Worm (Caenorhabditis elegans) whole organism, midembryonic: Measurements from ENCODE around the gene K02A6.1.
A peak's percentile ranks its signal among the peaks of the same experiment; 100 is the strongest.

ENCODE experiments used
- T22C8.4 ChIP-seq: fragments of 200-800 bp; sonication (Bioruptor generic); IDR thresholded peaks from 2 replicates; pipeline ENCODE4 v1.3.6; 2022; ENCODE audit warnings: missing genetic modification characterization, missing compliant biosample characterization
- cog-1 ChIP-seq: sonication (generic microtip); optimal IDR thresholded peaks from 2 replicates; lab custom pipeline; 2016; ENCODE audit warnings: missing genetic modification characterization, missing compliant biosample characterization
- flt-1 ChIP-seq: fragments of 200-800 bp; sonication (Bioruptor generic); IDR thresholded peaks from 2 replicates; pipeline ENCODE4 v1.3.6; 2022; ENCODE audit warnings: missing genetic modification characterization, missing compliant biosample characterization
- klf-2 ChIP-seq: fragments of 200-800 bp; sonication (Bioruptor generic); conservative IDR thresholded peaks from 2 replicates; pipeline ENCODE4 v1.3.6; 2022; ENCODE audit warnings: missing genetic modification reagents, missing genetic modification characterization, missing compliant biosample characterization
- med-1 ChIP-seq: sonication (generic microtip); optimal IDR thresholded peaks from 2 replicates; lab custom pipeline; 2017; ENCODE audit warnings: missing genetic modification characterization, mild to moderate bottlenecking, missing compliant biosample characterization, antibody characterized with exemption, missing genetic modification reagents; ENCODE audit not compliant: insufficient read depth
- ref-1 ChIP-seq: fragments of 200-800 bp; sonication (Bioruptor generic); conservative IDR thresholded peaks from 2 replicates; pipeline ENCODE4 v1.3.6; 2022; ENCODE audit warnings: missing genetic modification reagents, missing genetic modification characterization, missing compliant biosample characterization
- tab-1 ChIP-seq: fragments of 200-800 bp; sonication (Bioruptor generic); IDR thresholded peaks from 2 replicates; pipeline ENCODE4 v1.3.6; 2022; ENCODE audit warnings: missing genetic modification characterization, missing compliant biosample characterization
- ztf-23 ChIP-seq: fragments of 200-800 bp; sonication (Bioruptor generic); IDR thresholded peaks from 2 replicates; pipeline ENCODE4 v1.3.6; 2022; ENCODE audit warnings: missing genetic modification reagents, missing genetic modification characterization, missing compliant biosample characterization
- ztf-29 ChIP-seq: fragments of 200-800 bp; sonication (Bioruptor generic); IDR thresholded peaks from 2 replicates; pipeline ENCODE4 v1.3.6; 2022; ENCODE audit warnings: missing genetic modification reagents, missing genetic modification characterization, missing compliant biosample characterization

K02A6.1 gene

ce11 chrX:8205919-8206318, 13.6 kb upstream of the K02A6.1 start:
- TF ChIP-seq tab-1 (no peak), ztf-29 (no peak), ref-1 (no peak)

ce11 chrX:8210999-8211398, 8.5 kb upstream of the K02A6.1 start, which contains the start of gene cdd-1:
Gene cdd-1 (minus strand): TSS chrX:8211149.
- TF ChIP-seq med-1 (GFP tag; lab: Kevin White, UChicago) (no peak), klf-2 (no peak), ztf-29 (no peak), flt-1 (GFP tag; lab: Robert Waterston, UW) (no peak)

ce11 chrX:8214424-8215115, 5.0 kb upstream of the K02A6.1 start, which contains the start of gene C47D2.1:
Gene C47D2.1 (plus strand): TSS chrX:8215065.
- no peak for TF ChIP-seq ztf-23 (GFP tag; lab: Robert Waterston, UW)
- TF ChIP-seq cog-1 (tag; lab: Kevin White, UChicago) = no peak
- no peak for TF ChIP-seq flt-1 (GFP tag; lab: Robert Waterston, UW)
- TF ChIP-seq ztf-29 = no peak
- TF ChIP-seq T22C8.4 = no peak
- no peak for TF ChIP-seq ref-1
- no peak for TF ChIP-seq klf-2
- TF ChIP-seq tab-1 = no peak
- TF ChIP-seq med-1 (GFP tag; lab: Kevin White, UChicago) = no peak

ce11 chrX:8216957-8217356, 2.6 kb upstream of the K02A6.1 start:
- TF ChIP-seq ref-1 = no peak
- TF ChIP-seq ztf-29 = no peak
- TF ChIP-seq ztf-23 (GFP tag; lab: Robert Waterston, UW) = no peak
- no peak for TF ChIP-seq tab-1
- TF ChIP-seq T22C8.4 = no peak
- TF ChIP-seq flt-1 (GFP tag; lab: Robert Waterston, UW) = no peak
- no peak for TF ChIP-seq klf-2
- no peak for TF ChIP-seq med-1 (GFP tag; lab: Kevin White, UChicago)
- TF ChIP-seq cog-1 (tag; lab: Kevin White, UChicago) = no peak

ce11 chrX:8218653-8219052, 875 bp upstream of the K02A6.1 start, which contains the start of gene K02A6.4:
Gene K02A6.4 (minus strand): TSS chrX:8218753.
- TF ChIP-seq tab-1 = no peak
- no peak for TF ChIP-seq ztf-23 (GFP tag; lab: Robert Waterston, UW)
- no peak for TF ChIP-seq klf-2
- TF ChIP-seq T22C8.4 = no peak
- no peak for TF ChIP-seq ref-1
- TF ChIP-seq med-1 (GFP tag; lab: Kevin White, UChicago) = no peak
- no peak for TF ChIP-seq cog-1 (tag; lab: Kevin White, UChicago)
- no peak for TF ChIP-seq ztf-29
- TF ChIP-seq flt-1 (GFP tag; lab: Robert Waterston, UW) = no peak

- no peak for TF ChIP-seq klf-2
- TF ChIP-seq tab-1 = no peak
- TF ChIP-seq med-1 (GFP tag; lab: Kevin White, UChicago) = no peak
- TF ChIP-seq T22C8.4 = no peak
- no peak for TF ChIP-seq cog-1 (tag; lab: Kevin White, UChicago)
- TF ChIP-seq ztf-23 (GFP tag; lab: Robert Waterston, UW) = no peak
- TF ChIP-seq ztf-29 = no peak
- TF ChIP-seq ref-1 = no peak
- TF ChIP-seq flt-1 (GFP tag; lab: Robert Waterston, UW) = no peak
Observed at ce11 chrX:8224916-8225315, 5.4 kb downstream of the K02A6.1 start, which contains the start of gene K02A6.2. Gene K02A6.2 (minus strand): TSS chrX:8225016.

ce11 chrX:8229221-8229620, 9.7 kb downstream of the K02A6.1 start:
- TF ChIP-seq tab-1 (no peak), ztf-23 (GFP tag; lab: Robert Waterston, UW) (no peak), klf-2 (no peak), ref-1 (no peak), flt-1 (GFP tag; lab: Robert Waterston, UW) (no peak), cog-1 (tag; lab: Kevin White, UChicago) (no peak), med-1 (GFP tag; lab: Kevin White, UChicago) (no peak), T22C8.4 (no peak)

ce11 chrX:8230579-8230978, 11.1 kb downstream of the K02A6.1 start:
- TF ChIP-seq ztf-23 (GFP tag; lab: Robert Waterston, UW) (no peak), ztf-29 (no peak), T22C8.4 (no peak), tab-1 (no peak), ref-1 (no peak), klf-2 (no peak), med-1 (GFP tag; lab: Kevin White, UChicago) (no peak), cog-1 (tag; lab: Kevin White, UChicago) (no peak), flt-1 (GFP tag; lab: Robert Waterston, UW) (no peak)

ce11 chrX:8231858-8232257, 12.3 kb downstream of the K02A6.1 start, which contains the start of gene K02A6.3:
Gene K02A6.3 (minus strand): TSS chrX:8231931.
- no peak for TF ChIP-seq klf-2
- no peak for TF ChIP-seq ztf-29
- TF ChIP-seq ref-1 = no peak
- no peak for TF ChIP-seq tab-1
- 0 out of 2 replicates have a peak, but pooled peaks have one; percentile 36 for TF ChIP-seq flt-1 (GFP tag; lab: Robert Waterston, UW)
- TF ChIP-seq med-1 (GFP tag; lab: Kevin White, UChicago) = no peak
- TF ChIP-seq cog-1 (tag; lab: Kevin White, UChicago) = peak; percentile 50
- peak; percentile 83 for TF ChIP-seq T22C8.4
- TF ChIP-seq ztf-23 (GFP tag; lab: Robert Waterston, UW) = no peak

- TF ChIP-seq T22C8.4 (no peak), flt-1 (GFP tag; lab: Robert Waterston, UW) (no peak), ref-1 (no peak)
Observed at ce11 chrX:8233554-8233953, 14.0 kb downstream of the K02A6.1 start.

ce11 chrX:8235994-8236393, 16.5 kb downstream of the K02A6.1 start, which contains the start of gene M60.4:
Gene M60.4 (minus strand): TSS chrX:8236314.
- TF ChIP-seq cog-1 (tag; lab: Kevin White, UChicago) = no peak
- no peak for TF ChIP-seq med-1 (GFP tag; lab: Kevin White, UChicago)
- TF ChIP-seq tab-1 = no peak
- no peak for TF ChIP-seq ref-1
- TF ChIP-seq T22C8.4 = no peak
- TF ChIP-seq ztf-23 (GFP tag; lab: Robert Waterston, UW) = no peak
- TF ChIP-seq ztf-29 = no peak
- TF ChIP-seq flt-1 (GFP tag; lab: Robert Waterston, UW) = no peak
- TF ChIP-seq klf-2 = no peak
